Fruit fly (Drosophila melanogaster): Measurements from ENCODE around the gene shep.

Gene shep

dm6 chr3L:5184860-5185639, 92.7 kb downstream of the shep start (continued):
- TF ChIP-seq dpn (GFP tag; optimal IDR thresholded peaks at IDR 0.05), result peak; percentile 64 to 68
- TF ChIP-seq CG9437 (GFP tag; optimal IDR thresholded peaks at IDR 0.05), result peak; percentile 69
- TF ChIP-seq CG7987 (GFP tag; optimal IDR thresholded peaks at IDR 0.05), result no peak
- TF ChIP-seq ken (GFP tag; IDR thresholded peaks at IDR 0.05), result no peak
- TF ChIP-seq Ets65A (GFP tag), result peak; percentile 53
- TF ChIP-seq CG3163 (GFP tag; optimal IDR thresholded peaks at IDR 0.05), result peak; percentile 86
- TF ChIP-seq CG10654 (GFP tag; optimal IDR thresholded peaks at IDR 0.05), result peak; percentile 45
- TF ChIP-seq Rfx (GFP tag; IDR thresholded peaks at IDR 0.05), result peak; percentile 39
- no peak for TF ChIP-seq GATAe (GFP tag; conservative IDR thresholded peaks at IDR 0.05)
- no peak for TF ChIP-seq nerfin-2 (GFP tag; IDR thresholded peaks at IDR 0.05; ENCODE audit: partially characterized antibody)
- peak; percentile 61; the same call in 1 of the 2 replicates for TF ChIP-seq vvl (GFP tag; IDR thresholded peaks at IDR 0.05)
- TF ChIP-seq CG6654 (GFP tag; optimal IDR thresholded peaks at IDR 0.05), result peak; percentile 32
- TF ChIP-seq TFAM (GFP tag; optimal IDR thresholded peaks at IDR 0.05), result no peak
- TF ChIP-seq CG34376 (GFP tag; optimal IDR thresholded peaks at IDR 0.05), result peak; percentile 9
- 0 out of 2 replicates have a peak, but pooled peaks have one; percentile 35 for TF ChIP-seq klu (GFP tag; IDR thresholded peaks at IDR 0.05)
- TF ChIP-seq CG8924 (tag; optimal IDR thresholded peaks at IDR 0.05), result peak; percentile 24
- TF ChIP-seq gro (GFP tag; optimal IDR thresholded peaks at IDR 0.05), result no peak
- peak; percentile 73 for TF ChIP-seq grau (tag; optimal IDR thresholded peaks at IDR 0.05)
- TF ChIP-seq emc (GFP tag; optimal IDR thresholded peaks at IDR 0.05), result no peak
- TF ChIP-seq Ravus (GFP tag; IDR thresholded peaks at IDR 0.05), result no peak
- no peak for TF ChIP-seq pum (GFP tag; optimal IDR thresholded peaks at IDR 0.05)
- no peak for TF ChIP-seq CkIIα-i1 (GFP tag; IDR thresholded peaks at IDR 0.05)
- TF ChIP-seq nmo (GFP tag; optimal IDR thresholded peaks at IDR 0.05), result peak; percentile 54
- no peak for TF ChIP-seq Spps (tag; optimal IDR thresholded peaks at IDR 0.05)
- peak; percentile 30 for TF ChIP-seq ab (GFP tag; optimal IDR thresholded peaks at IDR 0.05)
- no peak for TF ChIP-seq br (optimal IDR thresholded peaks at IDR 0.05)
- TF ChIP-seq lilli (GFP tag; optimal IDR thresholded peaks at IDR 0.05), result peak; percentile 77
- TF ChIP-seq CG1529 (GFP tag; optimal IDR thresholded peaks at IDR 0.05), result peak; percentile 23
- peak; percentile 60 for TF ChIP-seq CG32532 (GFP tag; IDR thresholded peaks at IDR 0.05)
- TF ChIP-seq CG15514 (GFP tag; optimal IDR thresholded peaks at IDR 0.05), result no peak
- peak; percentile 9 for TF ChIP-seq nom (GFP tag; optimal IDR thresholded peaks at IDR 0.05)
- no peak for TF ChIP-seq toy (GFP tag; IDR thresholded peaks at IDR 0.05)
- TF ChIP-seq CG11504 (tag; optimal IDR thresholded peaks at IDR 0.05), result peak; percentile 73
- TF ChIP-seq CG13894 (tag; optimal IDR thresholded peaks at IDR 0.05), result no peak
- TF ChIP-seq pb (GFP tag; optimal IDR thresholded peaks at IDR 0.05), result no peak
- peak; percentile 22; the same call in 1 of the 2 replicates for TF ChIP-seq gsb (GFP tag; IDR thresholded peaks at IDR 0.05)
- TF ChIP-seq CG10979 (tag; optimal IDR thresholded peaks at IDR 0.05), result peak; percentile 24
- TF ChIP-seq jigr1 (GFP tag; IDR thresholded peaks at IDR 0.05), result no peak
- TF ChIP-seq so (GFP tag; IDR thresholded peaks at IDR 0.05), result no peak; the same call in 2 of the 3 replicates
- TF ChIP-seq Ets97D (GFP tag; optimal IDR thresholded peaks at IDR 0.05), result peak; percentile 43
- no peak for TF ChIP-seq tx (GFP tag; optimal IDR thresholded peaks at IDR 0.05)
- no peak for TF ChIP-seq CG4730 (GFP tag; IDR thresholded peaks at IDR 0.05)
- TF ChIP-seq Fer3 (tag; optimal IDR thresholded peaks at IDR 0.05), result peak; percentile 50
- TF ChIP-seq her (GFP tag; optimal IDR thresholded peaks at IDR 0.05), result no peak
- TF ChIP-seq CG30403 (GFP tag; optimal IDR thresholded peaks at IDR 0.05), result peak; percentile 71
- no peak for TF ChIP-seq Lim3 (GFP tag; IDR thresholded peaks at IDR 0.05)
- no peak for TF ChIP-seq croc (GFP tag; conservative IDR thresholded peaks at IDR 0.05)
- no peak for TF ChIP-seq HLHmδ (GFP tag; optimal IDR thresholded peaks at IDR 0.05)
- 0 out of 4 replicates have a peak, but pooled peaks have one; percentile 19 for TF ChIP-seq Gug (GFP tag; IDR thresholded peaks at IDR 0.05)
- no peak for TF ChIP-seq Fer2 (tag; optimal IDR thresholded peaks at IDR 0.05)
- TF ChIP-seq z (GFP tag; IDR thresholded peaks at IDR 0.05), result no peak

Data from whole organism, embryonic.